Fruit fly (Drosophila melanogaster) whole organism, embryonic: ENCODE data around the gene CG14332.

Source experiments
- Adf1 ChIP-seq: fragments of 200-800 bp; sonication (Bioruptor generic); IDR thresholded peaks from 2 replicates; pipeline ENCODE4 v1.3.6; 2022; ENCODE audit warnings: missing biosample characterization, missing genetic modification characterization
- Awh ChIP-seq: fragments of 200-800 bp; sonication (Bioruptor generic); IDR thresholded peaks from 2 replicates; pipeline ENCODE4, ENCODE4 v1.3.6; 2022; ENCODE audit warnings: missing biosample characterization, missing genetic modification characterization
- CG10979 ChIP-seq: fragments of 200-800 bp; sonication (Bioruptor generic); optimal IDR thresholded peaks from 2 replicates; lab custom pipeline; 2018; ENCODE audit warnings: missing biosample characterization, mild to moderate bottlenecking, missing genetic modification characterization, moderate library complexity
- CG12219 ChIP-seq: fragments of 200-800 bp; sonication (Bioruptor generic); optimal IDR thresholded peaks from 3 replicates; lab custom pipeline; 2018; ENCODE audit warnings: missing biosample characterization, mild to moderate bottlenecking, missing genetic modification characterization
- CG12659 ChIP-seq: fragments of 200-800 bp; sonication (Bioruptor generic); optimal IDR thresholded peaks from 3 replicates; lab custom pipeline; 2017; ENCODE audit warnings: mild to moderate bottlenecking, missing biosample characterization, missing genetic modification reagents, missing genetic modification characterization
- CG1603 ChIP-seq: fragments of 200-800 bp; sonication (Bioruptor generic); optimal IDR thresholded peaks from 2 replicates; lab custom pipeline; 2019; ENCODE audit warnings: missing biosample characterization, mild to moderate bottlenecking, missing genetic modification characterization, moderate library complexity
- CG16779 ChIP-seq: fragments of 200-800 bp; sonication (Bioruptor generic); IDR thresholded peaks from 2 replicates; pipeline ENCODE4 v1.3.6; 2022; ENCODE audit warnings: missing biosample characterization, missing genetic modification characterization
- CG16815 ChIP-seq: fragments of 200-800 bp; sonication (Bioruptor generic); optimal IDR thresholded peaks from 3 replicates; lab custom pipeline; 2017; ENCODE audit warnings: missing biosample characterization, mild to moderate bottlenecking, missing genetic modification characterization
- CG17359 ChIP-seq: fragments of 200-800 bp; sonication (Bioruptor generic); optimal IDR thresholded peaks from 3 replicates; lab custom pipeline; 2018; ENCODE audit warnings: missing biosample characterization, mild to moderate bottlenecking, missing genetic modification characterization, moderate library complexity
- CG3163 ChIP-seq: fragments of 200-800 bp; sonication (Bioruptor generic); optimal IDR thresholded peaks from 3 replicates; lab custom pipeline; 2016; ENCODE audit warnings: missing biosample characterization, missing genetic modification characterization
- CG3995 ChIP-seq: fragments of 200-800 bp; sonication (Bioruptor generic); optimal IDR thresholded peaks from 3 replicates; lab custom pipeline; 2016; ENCODE audit warnings: missing biosample characterization, missing genetic modification characterization
- CG4404 ChIP-seq: fragments of 200-800 bp; sonication (Bioruptor generic); IDR thresholded peaks from 2 replicates; pipeline ENCODE4 v1.3.6; 2022; ENCODE audit warnings: missing biosample characterization, missing genetic modification characterization
- CG4424 ChIP-seq: fragments of 200-800 bp; sonication (Bioruptor generic); optimal IDR thresholded peaks from 3 replicates; lab custom pipeline; 2016; ENCODE audit warnings: missing biosample characterization, missing genetic modification characterization
- CG7372 ChIP-seq: fragments of 200-800 bp; sonication (Bioruptor generic); IDR thresholded peaks from 2 replicates; pipeline ENCODE4 v1.3.6; 2022; ENCODE audit warnings: missing biosample characterization, missing genetic modification characterization
- CG7786 ChIP-seq: fragments of 200-800 bp; sonication (Bioruptor generic); optimal IDR thresholded peaks from 2 replicates; lab custom pipeline; 2016; ENCODE audit warnings: missing biosample characterization, missing genetic modification characterization
- CG7839 ChIP-seq: fragments of 200-800 bp; sonication (Bioruptor generic); optimal IDR thresholded peaks from 3 replicates; lab custom pipeline; 2018; ENCODE audit warnings: missing biosample characterization, mild to moderate bottlenecking, missing genetic modification characterization, moderate library complexity
- CG8281 ChIP-seq: fragments of 200-800 bp; sonication (Bioruptor generic); optimal IDR thresholded peaks from 2 replicates; lab custom pipeline; 2018; ENCODE audit warnings: missing biosample characterization, mild to moderate bottlenecking, missing genetic modification characterization, moderate library complexity
- CG9215 ChIP-seq: fragments of 200-800 bp; sonication (Bioruptor generic); IDR thresholded peaks from 2 replicates; pipeline ENCODE4 v1.3.6; 2022; ENCODE audit warnings: missing biosample characterization, missing genetic modification characterization
- CG9609 ChIP-seq: fragments of 200-800 bp; sonication (Bioruptor generic); optimal IDR thresholded peaks from 3 replicates; lab custom pipeline; 2016; ENCODE audit warnings: missing biosample characterization, missing genetic modification characterization
- Deaf1 ChIP-seq: fragments of 200-800 bp; optimal IDR thresholded peaks from 3 replicates; lab custom pipeline; 2019; ENCODE audit warnings: missing biosample characterization, mild to moderate bottlenecking, missing genetic modification characterization, moderate library complexity
- Drgx ChIP-seq: fragments of 200-800 bp; sonication (Bioruptor generic); IDR thresholded peaks from 2 replicates; pipeline ENCODE4 v1.3.6; 2022; ENCODE audit warnings: missing biosample characterization, missing genetic modification characterization
- E2f1 ChIP-seq: fragments of 200-800 bp; sonication (Bioruptor generic); IDR thresholded peaks from 2 replicates; pipeline ENCODE4 v1.3.6; 2022; ENCODE audit warnings: missing biosample characterization, missing genetic modification characterization
- Fer2 ChIP-seq: fragments of 200-800 bp; sonication (Bioruptor generic); optimal IDR thresholded peaks from 2 replicates; lab custom pipeline; 2018; ENCODE audit warnings: missing biosample characterization, mild to moderate bottlenecking, missing genetic modification characterization, moderate library complexity
- Gug ChIP-seq: fragments of 200-800 bp; sonication (Bioruptor generic); IDR thresholded peaks from 4 replicates; pipeline ENCODE4 v1.3.6; 2022; ENCODE audit warnings: missing biosample characterization, missing genetic modification characterization
- H2.0 ChIP-seq: fragments of 200-800 bp; sonication (Bioruptor generic); IDR thresholded peaks from 2 replicates; pipeline ENCODE4 v1.3.6; 2022; ENCODE audit warnings: missing biosample characterization, missing genetic modification characterization
- Lhr ChIP-seq: fragments of 200-800 bp; sonication (Bioruptor generic); optimal IDR thresholded peaks from 3 replicates; lab custom pipeline; 2017; ENCODE audit warnings: mild to moderate bottlenecking, missing biosample characterization, missing genetic modification reagents, missing genetic modification characterization
- Meics ChIP-seq: fragments of 200-800 bp; sonication (Bioruptor generic); optimal IDR thresholded peaks from 2 replicates; lab custom pipeline; 2017; ENCODE audit warnings: missing biosample characterization, mild to moderate bottlenecking, missing genetic modification characterization
- Nf-YC ChIP-seq: fragments of 200-800 bp; optimal IDR thresholded peaks from 3 replicates; lab custom pipeline; 2019; ENCODE audit warnings: missing biosample characterization, mild to moderate bottlenecking, missing genetic modification characterization, moderate library complexity
- Ravus ChIP-seq: fragments of 200-800 bp; sonication (Bioruptor generic); IDR thresholded peaks from 2 replicates; pipeline ENCODE4 v1.3.6; 2022; ENCODE audit warnings: missing biosample characterization, missing genetic modification characterization
- Sry-β ChIP-seq: fragments of 200-800 bp; sonication (Bioruptor generic); optimal IDR thresholded peaks from 2 replicates; lab custom pipeline; 2018; ENCODE audit warnings: missing biosample characterization, mild to moderate bottlenecking, missing genetic modification characterization, moderate library complexity
- Xbp1 ChIP-seq: fragments of 200-800 bp; sonication (Bioruptor generic); optimal IDR thresholded peaks from 3 replicates; lab custom pipeline; 2016; ENCODE audit warnings: missing biosample characterization, mild to moderate bottlenecking, missing genetic modification characterization
- chif ChIP-seq, 2 experiments: fragments of 200-800 bp; sonication (Bioruptor generic); optimal IDR thresholded peaks; 3 replicates each; lab custom pipeline; 2016; ENCODE audit warnings: missing biosample characterization in 2 of 2, missing genetic modification characterization in 2 of 2
- disco-r ChIP-seq: fragments of 200-800 bp; sonication (Bioruptor generic); optimal IDR thresholded peaks from 2 replicates; lab custom pipeline; 2016; ENCODE audit warnings: missing biosample characterization, missing genetic modification characterization
- eve ChIP-seq, 2 experiments: fragments of >200 bp; optimal IDR thresholded peaks; 2 replicates each; lab custom pipeline; 2017; ENCODE audit warnings: missing biosample characterization in 2 of 2, missing genetic modification characterization in 2 of 2
- fru ChIP-seq: fragments of >200 bp; optimal IDR thresholded peaks from 2 replicates; lab custom pipeline; 2017
- gcm ChIP-seq: fragments of 200-800 bp; sonication (Bioruptor generic); optimal IDR thresholded peaks from 2 replicates; lab custom pipeline; 2019; ENCODE audit warnings: missing biosample characterization, mild to moderate bottlenecking, missing genetic modification characterization, moderate library complexity
- gsb-n ChIP-seq: fragments of 200-800 bp; sonication (Bioruptor generic); optimal IDR thresholded peaks from 3 replicates; lab custom pipeline; 2018; ENCODE audit warnings: missing biosample characterization, mild to moderate bottlenecking, missing genetic modification characterization
- hth ChIP-seq: fragments of >200 bp; optimal IDR thresholded peaks from 2 replicates; lab custom pipeline; 2017; ENCODE audit warnings: inconsistent platforms
- ken ChIP-seq: fragments of 200-800 bp; sonication (Bioruptor generic); IDR thresholded peaks from 3 replicates; pipeline ENCODE4 v1.3.6; 2022; ENCODE audit warnings: missing biosample characterization, missing genetic modification characterization
- knrl ChIP-seq: fragments of 200-800 bp; sonication (Bioruptor generic); IDR thresholded peaks from 3 replicates; pipeline ENCODE4 v1.3.6; 2022; ENCODE audit warnings: missing biosample characterization, missing genetic modification characterization; ENCODE audit not compliant: partially characterized antibody
- luna ChIP-seq: fragments of 200-800 bp; sonication (Bioruptor generic); optimal IDR thresholded peaks from 2 replicates; lab custom pipeline; 2016; ENCODE audit warnings: missing biosample characterization, missing genetic modification characterization
- nerfin-1 ChIP-seq: fragments of 200-800 bp; sonication (Bioruptor generic); optimal IDR thresholded peaks from 3 replicates; lab custom pipeline; 2019; ENCODE audit warnings: missing biosample characterization, mild to moderate bottlenecking, missing genetic modification characterization, moderate library complexity
- odd ChIP-seq: fragments of 200-800 bp; sonication (Bioruptor generic); optimal IDR thresholded peaks from 2 replicates; lab custom pipeline; 2017; ENCODE audit warnings: missing biosample characterization, mild to moderate bottlenecking, missing genetic modification characterization
- otp ChIP-seq: fragments of 200-800 bp; sonication (Bioruptor generic); IDR thresholded peaks from 3 replicates; pipeline ENCODE4, ENCODE4 v1.3.6; 2022; ENCODE audit warnings: missing biosample characterization, missing genetic modification characterization
- pho ChIP-seq: fragments of 200-800 bp; sonication (Bioruptor generic); optimal IDR thresholded peaks from 2 replicates; lab custom pipeline; 2016; ENCODE audit warnings: missing biosample characterization, missing genetic modification characterization
- seq ChIP-seq: fragments of 200-800 bp; sonication (Bioruptor generic); IDR thresholded peaks from 2 replicates; pipeline ENCODE4 v1.3.6; 2022; ENCODE audit warnings: missing biosample characterization, missing genetic modification characterization
- slou ChIP-seq: fragments of 200-800 bp; sonication (Bioruptor generic); optimal IDR thresholded peaks from 3 replicates; lab custom pipeline; 2016; ENCODE audit warnings: missing biosample characterization, missing genetic modification characterization
- trem ChIP-seq: fragments of 200-800 bp; optimal IDR thresholded peaks from 3 replicates; lab custom pipeline; 2019; ENCODE audit warnings: missing biosample characterization, mild to moderate bottlenecking, missing genetic modification characterization, moderate library complexity
- twi ChIP-seq: fragments of 200-800 bp; optimal IDR thresholded peaks from 2 replicates; lab custom pipeline; 2019; ENCODE audit warnings: missing biosample characterization, mild to moderate bottlenecking, missing genetic modification characterization, moderate library complexity
- zf30C ChIP-seq: fragments of 200-800 bp; sonication (Bioruptor generic); optimal IDR thresholded peaks from 3 replicates; lab custom pipeline; 2018; ENCODE audit warnings: missing biosample characterization, mild to moderate bottlenecking, missing genetic modification characterization

CG14332 gene

DNA sequence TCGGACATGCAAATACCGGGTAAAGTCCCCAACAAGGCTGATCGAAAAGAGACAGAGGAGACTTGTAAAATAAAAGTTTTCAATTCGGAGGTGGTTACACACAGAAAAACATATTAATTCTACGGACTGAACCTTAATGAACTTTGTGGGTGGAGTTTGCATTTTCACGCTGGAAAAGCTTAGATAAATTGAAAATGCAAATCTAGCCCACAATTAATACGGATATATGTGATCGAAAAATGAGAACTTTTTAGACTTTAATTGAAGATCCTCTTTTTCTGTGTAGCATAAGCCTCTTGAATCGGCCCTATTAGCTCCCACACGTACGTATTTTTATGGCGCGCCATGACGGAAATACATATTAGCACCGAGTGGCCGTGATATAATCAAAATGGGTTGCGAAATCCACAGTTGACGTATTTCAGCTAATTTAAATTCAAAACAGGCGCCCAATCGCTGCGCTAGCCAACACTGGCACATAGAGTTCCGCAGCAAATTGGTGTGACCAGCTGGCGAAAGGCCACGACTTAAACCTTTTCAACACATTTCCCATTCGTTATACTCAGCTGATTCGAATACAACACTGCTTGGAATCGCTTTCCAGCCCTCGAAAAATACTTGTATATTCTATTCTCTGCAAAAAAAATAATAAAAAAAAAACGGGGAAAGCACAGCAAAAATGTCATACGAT is 36.5 kb downstream of the CG14332 start (continued):
- 0 out of 2 replicates have a peak, but pooled peaks have one; percentile 18 for TF ChIP-seq E2f1 (GFP tag; lab: Robert Waterston, UW)
- TF ChIP-seq CG10979 (tag; lab: Kevin White, UChicago), result peak; percentile 4
- TF ChIP-seq CG7372 (GFP tag; lab: Robert Waterston, UW), result peak; percentile 31; the same call in 1 of the 2 replicates
- no peak for TF ChIP-seq hth (lab: Kevin White, UChicago)
- peak; percentile 47 for TF ChIP-seq CG3995 (GFP tag; lab: Kevin White, UChicago)
- peak; percentile 76 for TF ChIP-seq Xbp1 (GFP tag; lab: Kevin White, UChicago)
- peak; percentile 56 for TF ChIP-seq pho (GFP tag; lab: Kevin White, UChicago)
- no peak for TF ChIP-seq gcm (GFP tag; lab: Kevin White, UChicago)
- peak; percentile 42; the same call in 1 of the 2 replicates for TF ChIP-seq Adf1
- peak; percentile 39; the same call in 1 of the 3 replicates for TF ChIP-seq knrl (GFP tag; lab: Robert Waterston, UW)
- TF ChIP-seq Lhr, result peak; percentile 75
- peak; percentile 51 for TF ChIP-seq trem (tag; lab: Kevin White, UChicago)
- peak; percentile 24 for TF ChIP-seq Nf-YC (tag; lab: Kevin White, UChicago)
- TF ChIP-seq eve (GFP tag; optimal IDR thresholded peaks at IDR 0.05; lab: Kevin White, UChicago), result peak in 1 of 2 experiments; percentile 87
- TF ChIP-seq CG17359 (tag; lab: Kevin White, UChicago), result peak; percentile 53
- TF ChIP-seq Gug (GFP tag; lab: Robert Waterston, UW), result no peak; the same call in 3 of the 4 replicates
- TF ChIP-seq CG16815, result no peak
- peak; percentile 45 for TF ChIP-seq CG7786 (GFP tag; lab: Kevin White, UChicago)
- TF ChIP-seq ken, result peak; percentile 74
- peak; percentile 19 for TF ChIP-seq CG12219
- peak; percentile 18 for TF ChIP-seq Deaf1 (tag; lab: Kevin White, UChicago)
- peak; percentile 66 for TF ChIP-seq luna (GFP tag; lab: Kevin White, UChicago)
- TF ChIP-seq odd (GFP tag; lab: Kevin White, UChicago), result peak; percentile 56
- TF ChIP-seq CG9215 (GFP tag; lab: Robert Waterston, UW), result 0 out of 2 replicates have a peak, but pooled peaks have one; percentile 30
- TF ChIP-seq Fer2, result peak; percentile 3
- peak; percentile 26 for TF ChIP-seq twi (tag; lab: Kevin White, UChicago)
- TF ChIP-seq CG12659 (GFP tag; lab: Kevin White, UChicago), result peak; percentile 81
- TF ChIP-seq CG7839 (tag; lab: Kevin White, UChicago), result peak; percentile 48
- TF ChIP-seq disco-r (GFP tag; lab: Kevin White, UChicago), result no peak
- peak; percentile 91 for TF ChIP-seq CG1603 (tag; lab: Kevin White, UChicago)
- no peak for TF ChIP-seq H2.0 (GFP tag; lab: Robert Waterston, UW)
- peak; percentile 52; the same call in 1 of the 3 replicates for TF ChIP-seq otp (GFP tag; lab: Robert Waterston, UW)
- peak; percentile 74 for TF ChIP-seq CG9609 (GFP tag; lab: Kevin White, UChicago)
- TF ChIP-seq seq (GFP tag; lab: Robert Waterston, UW), result peak; percentile 68
- TF ChIP-seq CG3163, result peak; percentile 58
- no peak for TF ChIP-seq zf30C (GFP tag; lab: Kevin White, UChicago)
- peak; percentile 39; the same call in 1 of the 2 replicates for TF ChIP-seq CG4404 (GFP tag; lab: Robert Waterston, UW)
- TF ChIP-seq nerfin-1 (tag; lab: Kevin White, UChicago), result peak; percentile 49
- peak; percentile 55 to 56 for TF ChIP-seq chif (GFP tag; optimal IDR thresholded peaks at IDR 0.05; lab: Kevin White, UChicago)
- TF ChIP-seq slou (GFP tag; lab: Kevin White, UChicago), result no peak
- TF ChIP-seq Meics (GFP tag; lab: Kevin White, UChicago), result peak; percentile 68
- TF ChIP-seq CG4424 (GFP tag; lab: Kevin White, UChicago), result peak; percentile 22
- TF ChIP-seq Sry-β (GFP tag; lab: Kevin White, UChicago), result no peak
- peak; percentile 95 for TF ChIP-seq gsb-n
- no peak for TF ChIP-seq CG8281 (tag; lab: Kevin White, UChicago)
- TF ChIP-seq fru, result no peak
- peak; percentile 45; the same call in 1 of the 2 replicates for TF ChIP-seq Drgx (GFP tag; lab: Robert Waterston, UW)
- no peak for TF ChIP-seq Awh (GFP tag; lab: Robert Waterston, UW)
- TF ChIP-seq Ravus, result no peak
- TF ChIP-seq CG16779 (GFP tag; lab: Robert Waterston, UW), result 0 out of 2 replicates have a peak, but pooled peaks have one; percentile 18
